Worm (Caenorhabditis elegans): ENCODE results near the gene F38B2.4.

ce11 chrX:11241479-11241878, 46.0 kb downstream of the F38B2.4 start:
- TF ChIP-seq nhr-28 (tag; optimal IDR thresholded peaks at IDR 0.05) = no peak
- no peak for TF ChIP-seq jun-1 (tag; optimal IDR thresholded peaks at IDR 0.05)
